Fruit fly (Drosophila melanogaster) whole organism, embryonic: ENCODE results near the gene nwk.

ENCODE experiments used
- Asciz ChIP-seq: fragments of 200-800 bp; sonication (Bioruptor generic); optimal IDR thresholded peaks from 2 replicates; lab custom pipeline; 2017; ENCODE audit warnings: missing biosample characterization, mild to moderate bottlenecking, missing genetic modification characterization, missing genetic modification reagents
- Awh ChIP-seq: fragments of 200-800 bp; sonication (Bioruptor generic); IDR thresholded peaks from 2 replicates; pipeline ENCODE4, ENCODE4 v1.3.6; 2022; ENCODE audit warnings: missing biosample characterization, missing genetic modification characterization
- CG10274 ChIP-seq: fragments of 200-800 bp; sonication (Bioruptor generic); optimal IDR thresholded peaks from 3 replicates; lab custom pipeline; 2017; ENCODE audit warnings: missing biosample characterization, mild to moderate bottlenecking, missing genetic modification characterization
- CG10979 ChIP-seq: fragments of 200-800 bp; sonication (Bioruptor generic); optimal IDR thresholded peaks from 2 replicates; lab custom pipeline; 2018; ENCODE audit warnings: missing biosample characterization, mild to moderate bottlenecking, missing genetic modification characterization, moderate library complexity
- CG12769 ChIP-seq: fragments of 200-800 bp; sonication (Bioruptor generic); optimal IDR thresholded peaks from 2 replicates; lab custom pipeline; 2019; ENCODE audit warnings: missing biosample characterization, mild to moderate bottlenecking, missing genetic modification characterization, moderate library complexity
- CG13296 ChIP-seq: fragments of 200-800 bp; sonication (Bioruptor generic); optimal IDR thresholded peaks from 3 replicates; lab custom pipeline; 2018; ENCODE audit warnings: missing biosample characterization, mild to moderate bottlenecking, missing genetic modification characterization
- CG17186 ChIP-seq: fragments of 200-800 bp; sonication (Bioruptor generic); optimal IDR thresholded peaks from 3 replicates; lab custom pipeline; 2017; ENCODE audit warnings: missing biosample characterization, missing genetic modification reagents, missing genetic modification characterization
- CG17361 ChIP-seq: fragments of 200-800 bp; sonication (Bioruptor generic); IDR thresholded peaks from 3 replicates; pipeline ENCODE4 v1.3.6; 2022; ENCODE audit warnings: missing biosample characterization, missing genetic modification characterization
- CG2120 ChIP-seq: fragments of 200-800 bp; sonication (Bioruptor generic); optimal IDR thresholded peaks from 3 replicates; lab custom pipeline; 2016; ENCODE audit warnings: missing biosample characterization, missing genetic modification characterization
- CG32767 ChIP-seq: fragments of 200-800 bp; sonication (Bioruptor generic); IDR thresholded peaks from 2 replicates; pipeline ENCODE4 v1.3.6; 2022; ENCODE audit warnings: missing biosample characterization, missing genetic modification characterization
- CG9437 ChIP-seq: fragments of 200-800 bp; sonication (Bioruptor generic); optimal IDR thresholded peaks from 2 replicates; lab custom pipeline; 2018; ENCODE audit warnings: missing biosample characterization, mild to moderate bottlenecking, missing genetic modification characterization
- CTCF ChIP-seq: fragments of 200-800 bp; sonication (Bioruptor generic); optimal IDR thresholded peaks from 2 replicates; lab custom pipeline; 2017; ENCODE audit warnings: missing biosample characterization, mild to moderate bottlenecking, missing genetic modification characterization, moderate library complexity
- Doc2 ChIP-seq: fragments of 200-800 bp; sonication (Bioruptor generic); IDR thresholded peaks from 2 replicates; pipeline ENCODE4 v1.3.6; 2022; ENCODE audit warnings: missing biosample characterization, missing genetic modification characterization
- Drgx ChIP-seq: fragments of 200-800 bp; sonication (Bioruptor generic); IDR thresholded peaks from 2 replicates; pipeline ENCODE4 v1.3.6; 2022; ENCODE audit warnings: missing biosample characterization, missing genetic modification characterization
- E2f1 ChIP-seq: fragments of 200-800 bp; sonication (Bioruptor generic); IDR thresholded peaks from 2 replicates; pipeline ENCODE4 v1.3.6; 2022; ENCODE audit warnings: missing biosample characterization, missing genetic modification characterization
- Hmr ChIP-seq: fragments of 200-800 bp; sonication (Bioruptor generic); optimal IDR thresholded peaks from 3 replicates; lab custom pipeline; 2017; ENCODE audit warnings: mild to moderate bottlenecking, missing biosample characterization, missing genetic modification reagents, missing genetic modification characterization
- Ptx1 ChIP-seq: fragments of 200-800 bp; sonication (Bioruptor generic); IDR thresholded peaks from 2 replicates; pipeline ENCODE4 v1.3.6; 2022; ENCODE audit warnings: missing biosample characterization, missing genetic modification characterization
- Spps ChIP-seq: fragments of 200-800 bp; sonication (Bioruptor generic); optimal IDR thresholded peaks from 2 replicates; lab custom pipeline; 2018; ENCODE audit warnings: missing biosample characterization, mild to moderate bottlenecking, missing genetic modification characterization
- Stat92E ChIP-seq, 3 experiments: fragments of >200 bp in 2 of 3; fragments of 200-800 bp in 1 of 3; sonication (Bioruptor generic) in 1 of 3; optimal IDR thresholded peaks; 2 replicates each; lab custom pipeline; 2017 to 2019; ENCODE audit warnings: missing biosample characterization in 3 of 3, missing genetic modification characterization in 3 of 3, mild to moderate bottlenecking in 1 of 3, moderate library complexity in 1 of 3
- ap ChIP-seq: fragments of 200-800 bp; sonication (Bioruptor generic); IDR thresholded peaks from 2 replicates; pipeline ENCODE4 v1.3.6; 2022; ENCODE audit warnings: missing biosample characterization, missing genetic modification characterization
- ash1 ChIP-seq: fragments of 200-800 bp; sonication (Bioruptor generic); optimal IDR thresholded peaks from 2 replicates; lab custom pipeline; 2018; ENCODE audit warnings: missing biosample characterization, mild to moderate bottlenecking, missing genetic modification characterization
- bbx ChIP-seq: fragments of 200-800 bp; sonication (Bioruptor generic); IDR thresholded peaks from 2 replicates; pipeline ENCODE4 v1.3.6; 2022; ENCODE audit warnings: missing biosample characterization, missing genetic modification characterization; ENCODE audit not compliant: partially characterized antibody
- bcd ChIP-seq: fragments of 200-800 bp; sonication (Bioruptor generic); optimal IDR thresholded peaks from 2 replicates; lab custom pipeline; 2017; ENCODE audit warnings: missing biosample characterization, mild to moderate bottlenecking, missing genetic modification characterization
- cg ChIP-seq: fragments of 200-800 bp; sonication (Bioruptor generic); optimal IDR thresholded peaks from 3 replicates; lab custom pipeline; 2019; ENCODE audit warnings: missing biosample characterization, mild to moderate bottlenecking, missing genetic modification characterization, moderate library complexity
- chinmo ChIP-seq: fragments of 200-800 bp; sonication (Bioruptor generic); IDR thresholded peaks from 4 replicates; pipeline ENCODE4 v1.3.6; 2022; ENCODE audit warnings: missing biosample characterization, missing genetic modification characterization; ENCODE audit not compliant: partially characterized antibody
- chm ChIP-seq: fragments of 200-800 bp; sonication (Bioruptor generic); IDR thresholded peaks from 2 replicates; pipeline ENCODE4 v1.3.6; 2022; ENCODE audit warnings: missing biosample characterization, missing genetic modification characterization
- ci ChIP-seq: fragments of 200-800 bp; sonication (Bioruptor generic); IDR thresholded peaks from 3 replicates; pipeline ENCODE4 v1.3.6; 2022; ENCODE audit warnings: missing biosample characterization, missing genetic modification characterization
- dm ChIP-seq: fragments of 200-800 bp; sonication (Bioruptor generic); optimal IDR thresholded peaks from 3 replicates; lab custom pipeline; 2016; ENCODE audit warnings: missing biosample characterization, missing genetic modification characterization
- dmrt11E ChIP-seq: fragments of 200-800 bp; sonication (Bioruptor generic); optimal IDR thresholded peaks from 3 replicates; lab custom pipeline; 2018; ENCODE audit warnings: missing biosample characterization, mild to moderate bottlenecking, missing genetic modification characterization, moderate library complexity
- en ChIP-seq: fragments of 200-800 bp; sonication (Bioruptor generic); optimal IDR thresholded peaks from 2 replicates; lab custom pipeline; 2016; ENCODE audit warnings: missing biosample characterization, missing genetic modification characterization
- fd96Cb ChIP-seq: fragments of 200-800 bp; sonication (Bioruptor generic); optimal IDR thresholded peaks from 2 replicates; lab custom pipeline; 2018; ENCODE audit warnings: missing biosample characterization, mild to moderate bottlenecking, missing genetic modification characterization, moderate library complexity
- gt ChIP-seq: fragments of 200-800 bp; sonication (Bioruptor generic); IDR thresholded peaks from 2 replicates; pipeline ENCODE4 v1.3.6; 2022; ENCODE audit warnings: missing biosample characterization, missing genetic modification characterization
- hb ChIP-seq: fragments of 200-800 bp; sonication (Bioruptor generic); IDR thresholded peaks from 3 replicates; pipeline ENCODE4 v1.3.6; 2022; ENCODE audit warnings: missing biosample characterization, missing genetic modification characterization; ENCODE audit not compliant: partially characterized antibody
- her ChIP-seq: fragments of 200-800 bp; sonication (Bioruptor generic); optimal IDR thresholded peaks from 2 replicates; lab custom pipeline; 2016; ENCODE audit warnings: missing biosample characterization, missing genetic modification characterization
- kah ChIP-seq: fragments of 200-800 bp; sonication (Bioruptor generic); optimal IDR thresholded peaks from 2 replicates; lab custom pipeline; 2018; ENCODE audit warnings: missing biosample characterization, mild to moderate bottlenecking, missing genetic modification characterization
- kni ChIP-seq: fragments of 200-800 bp; sonication (Bioruptor generic); optimal IDR thresholded peaks from 3 replicates; lab custom pipeline; 2017; ENCODE audit warnings: mild to moderate bottlenecking, missing biosample characterization, missing genetic modification reagents, missing genetic modification characterization
- nau ChIP-seq: fragments of 200-800 bp; sonication (Bioruptor generic); optimal IDR thresholded peaks from 3 replicates; lab custom pipeline; 2017; ENCODE audit warnings: missing biosample characterization, mild to moderate bottlenecking, missing genetic modification characterization, missing genetic modification reagents
- nerfin-1 ChIP-seq: fragments of 200-800 bp; sonication (Bioruptor generic); optimal IDR thresholded peaks from 3 replicates; lab custom pipeline; 2019; ENCODE audit warnings: missing biosample characterization, mild to moderate bottlenecking, missing genetic modification characterization, moderate library complexity
- pho ChIP-seq: fragments of 200-800 bp; sonication (Bioruptor generic); optimal IDR thresholded peaks from 2 replicates; lab custom pipeline; 2016; ENCODE audit warnings: missing biosample characterization, missing genetic modification characterization
- psq ChIP-seq: fragments of 200-800 bp; sonication (Bioruptor generic); optimal IDR thresholded peaks from 2 replicates; lab custom pipeline; 2017; ENCODE audit warnings: missing biosample characterization, missing genetic modification characterization
- ranshi ChIP-seq: fragments of 200-800 bp; sonication (Bioruptor generic); IDR thresholded peaks from 2 replicates; pipeline ENCODE4 v1.3.6; 2022; ENCODE audit warnings: missing biosample characterization, missing genetic modification characterization
- row ChIP-seq: fragments of 200-800 bp; sonication (Bioruptor generic); IDR thresholded peaks from 3 replicates; pipeline ENCODE4 v1.3.6; 2022; ENCODE audit warnings: missing biosample characterization, missing genetic modification characterization
- sens ChIP-seq: fragments of 200-800 bp; sonication (Bioruptor generic); peaks from one replicate; lab custom pipeline; 2016; ENCODE audit warnings: missing biosample characterization, missing genetic modification characterization
- sob ChIP-seq: fragments of 200-800 bp; sonication (Bioruptor generic); IDR thresholded peaks from 2 replicates; pipeline ENCODE4 v1.3.6; 2022; ENCODE audit warnings: missing biosample characterization, missing genetic modification characterization
- sr ChIP-seq: fragments of 200-800 bp; sonication (Bioruptor generic); IDR thresholded peaks from 3 replicates; pipeline ENCODE4 v1.3.6; 2022; ENCODE audit warnings: missing biosample characterization, missing genetic modification characterization
- trem ChIP-seq: fragments of 200-800 bp; optimal IDR thresholded peaks from 3 replicates; lab custom pipeline; 2019; ENCODE audit warnings: missing biosample characterization, mild to moderate bottlenecking, missing genetic modification characterization, moderate library complexity
- ttk ChIP-seq: fragments of 200-800 bp; sonication (Bioruptor generic); IDR thresholded peaks from 2 replicates; pipeline ENCODE4 v2.1.2; 2022; ENCODE audit warnings: missing biosample characterization, missing genetic modification characterization
- vvl ChIP-seq: fragments of 200-800 bp; sonication (Bioruptor generic); IDR thresholded peaks from 2 replicates; pipeline ENCODE4 v1.3.6; 2022; ENCODE audit warnings: missing biosample characterization, missing genetic modification characterization
- z ChIP-seq: fragments of 200-800 bp; sonication (Bioruptor generic); IDR thresholded peaks from 3 replicates; pipeline ENCODE4 v1.3.6; 2022; ENCODE audit warnings: missing biosample characterization, missing genetic modification characterization
- zfh2 ChIP-seq: fragments of 200-800 bp; sonication (Bioruptor generic); optimal IDR thresholded peaks from 2 replicates; lab custom pipeline; 2016; ENCODE audit warnings: missing biosample characterization, missing genetic modification characterization

Gene nwk

DNA sequence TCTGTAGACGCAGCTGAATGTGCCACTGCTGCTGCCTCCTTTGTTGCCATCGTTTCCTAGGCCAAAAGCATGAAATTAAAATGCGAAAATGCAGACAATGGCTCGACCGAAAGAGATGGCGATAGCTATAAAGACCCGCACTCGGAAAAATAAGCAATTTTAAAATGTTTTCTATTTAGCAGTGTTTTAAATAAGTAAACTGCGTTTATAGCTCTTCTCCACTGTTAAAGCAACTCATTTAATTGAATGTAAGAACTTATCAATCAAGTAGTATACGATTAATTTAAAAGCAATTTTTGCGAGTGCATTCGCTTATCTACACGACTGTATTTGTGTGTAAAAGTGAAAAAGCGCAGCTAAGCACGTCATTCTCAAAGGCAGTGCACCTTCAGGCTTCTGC is 18.1 kb upstream of the nwk start:
- TF ChIP-seq Ptx1 (GFP tag; lab: Robert Waterston, UW) (peak; percentile 36), Drgx (GFP tag; lab: Robert Waterston, UW) (peak; percentile 59), ttk (GFP tag; lab: Robert Waterston, UW) (0 out of 2 replicates have a peak, but pooled peaks have one; percentile 31), dmrt11E (no peak), CG32767 (0 out of 2 replicates have a peak, but pooled peaks have one; percentile 9)

DNA sequence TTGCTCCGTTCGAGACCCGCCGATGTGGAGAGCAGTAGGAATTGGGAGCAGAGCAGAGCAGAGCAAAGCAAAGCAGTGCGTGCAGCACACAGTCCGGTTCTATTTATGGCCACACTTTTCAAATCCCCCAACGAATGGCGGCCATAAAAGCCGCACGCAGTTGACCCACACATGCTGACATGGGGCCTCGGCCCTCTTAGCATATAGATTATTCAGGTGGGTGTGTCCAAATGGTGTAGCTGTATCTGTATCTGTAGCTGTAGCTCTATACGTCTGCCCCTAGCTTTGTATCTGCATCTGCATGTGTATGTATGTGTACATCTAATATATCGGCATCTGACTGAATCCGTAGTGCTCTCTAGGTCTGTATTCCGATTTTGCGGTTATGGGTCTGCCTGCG is 16.4 kb upstream of the nwk start:
- TF ChIP-seq gt (GFP tag; lab: Robert Waterston, UW) (no peak), CG17361 (no peak), hb (0 out of 3 replicates have a peak, but pooled peaks have one; percentile 38), CG2120 (GFP tag; lab: Kevin White, UChicago) (no peak), psq (GFP tag; lab: Kevin White, UChicago) (no peak), fd96Cb (no peak), ash1 (GFP tag; lab: Kevin White, UChicago) (no peak), row (GFP tag; lab: Robert Waterston, UW) (no peak), CG12769 (tag; lab: Kevin White, UChicago) (peak; percentile 78), Hmr (GFP tag; lab: Kevin White, UChicago) (no peak), sr (GFP tag; lab: Robert Waterston, UW) (peak; percentile 94), chm (peak; percentile 24; the same call in 1 of the 2 replicates), sens (peak; percentile 65), sob (GFP tag; lab: Robert Waterston, UW) (no peak), cg (GFP tag; lab: Kevin White, UChicago) (peak; percentile 59), pho (GFP tag; lab: Kevin White, UChicago) (no peak), vvl (GFP tag; lab: Robert Waterston, UW) (peak; percentile 75), chinmo (GFP tag; lab: Robert Waterston, UW) (peak; percentile 73; the same call in 1 of the 4 replicates), E2f1 (GFP tag; lab: Robert Waterston, UW) (no peak), zfh2 (GFP tag; lab: Kevin White, UChicago) (no peak), ci (peak; percentile 60; the same call in 1 of the 3 replicates), her (no peak), nerfin-1 (tag; lab: Kevin White, UChicago) (no peak), CG13296 (GFP tag; lab: Kevin White, UChicago) (no peak), ap (GFP tag; lab: Robert Waterston, UW) (no peak), Spps (no peak), kah (GFP tag; lab: Kevin White, UChicago) (no peak), bcd (GFP tag; lab: Kevin White, UChicago) (no peak), CTCF (GFP tag; lab: Kevin White, UChicago) (no peak), kni (GFP tag; lab: Kevin White, UChicago) (peak; percentile 55), Awh (GFP tag; lab: Robert Waterston, UW) (no peak), Asciz (no peak), ranshi (no peak), Stat92E (GFP tag; optimal IDR thresholded peaks at IDR 0.05; lab: Kevin White, UChicago) (no peak), CG10274 (no peak), bbx (GFP tag; lab: Robert Waterston, UW) (peak; percentile 37; the same call in 1 of the 2 replicates), z (GFP tag; lab: Robert Waterston, UW) (no peak), Doc2 (GFP tag; lab: Robert Waterston, UW) (no peak), trem (tag; lab: Kevin White, UChicago) (no peak), nau (GFP tag; lab: Kevin White, UChicago) (peak; percentile 8), CG17186 (GFP tag; lab: Kevin White, UChicago) (no peak), CG9437 (GFP tag; lab: Kevin White, UChicago) (no peak), CG10979 (tag; lab: Kevin White, UChicago) (no peak), dm (GFP tag; lab: Kevin White, UChicago) (no peak), en (GFP tag; lab: Kevin White, UChicago) (no peak)
